Worm (Caenorhabditis elegans) whole organism, young adult: ENCODE data around the gene F14D2.7.

Source experiments
- F33H1.4 ChIP-seq: fragments of 200-800 bp; sonication (Bioruptor generic); IDR thresholded peaks from 2 replicates; pipeline ENCODE4 v1.3.6; 2022; ENCODE audit warnings: missing genetic modification reagents, missing genetic modification characterization, missing compliant biosample characterization
- F57A8.1 ChIP-seq: fragments of 200-800 bp; sonication (Bioruptor generic); optimal IDR thresholded peaks from 2 replicates; lab custom pipeline; 2018; ENCODE audit warnings: mild to moderate bottlenecking, missing genetic modification characterization, moderate library complexity, missing compliant biosample characterization
- Y53F4B.3 ChIP-seq: fragments of 200-800 bp; sonication (Bioruptor generic); IDR thresholded peaks from 2 replicates; pipeline ENCODE4 v1.3.6; 2022; ENCODE audit warnings: missing genetic modification reagents, missing genetic modification characterization, missing compliant biosample characterization
- Y95B8A.8 ChIP-seq: fragments of 200-800 bp; sonication (Bioruptor generic); IDR thresholded peaks from 2 replicates; pipeline ENCODE4 v1.3.6; 2022; ENCODE audit warnings: missing genetic modification reagents, missing genetic modification characterization, missing compliant biosample characterization
- ama-1 ChIP-seq, 3 experiments: fragments of 150-350 bp in 1 of 3; sonication (generic microtip) in 2 of 3; optimal IDR thresholded peaks; 2 replicates each; lab custom pipeline; 2014 to 2018; ENCODE audit warnings: missing biosample characterization in 2 of 3, missing genetic modification characterization in 2 of 3, missing genetic modification reagents in 2 of 3
- him-1 ChIP-seq: sonication (generic microtip); optimal IDR thresholded peaks from 2 replicates; lab custom pipeline; 2016; ENCODE audit warnings: missing genotype, missing genetic modification reagents, missing genetic modification characterization, missing compliant biosample characterization
- lin-26 ChIP-seq: fragments of 200-800 bp; sonication (Bioruptor generic); IDR thresholded peaks from 2 replicates; pipeline ENCODE4 v1.3.6; 2022; ENCODE audit warnings: missing genetic modification reagents, missing genetic modification characterization, missing compliant biosample characterization
- lsy-27 ChIP-seq: sonication (generic microtip); optimal IDR thresholded peaks from 2 replicates; lab custom pipeline; 2017; ENCODE audit warnings: missing genetic modification characterization, mild to moderate bottlenecking, missing compliant biosample characterization, antibody characterized with exemption, missing genotype, borderline replicate concordance; ENCODE audit not compliant: insufficient read depth
- madf-3 ChIP-seq: fragments of 200-800 bp; sonication (Bioruptor generic); IDR thresholded peaks from 2 replicates; pipeline ENCODE4 v1.3.6; 2022; ENCODE audit warnings: missing genetic modification reagents, missing genetic modification characterization, missing compliant biosample characterization
- nfya-1 ChIP-seq: sonication (generic microtip); optimal IDR thresholded peaks from 2 replicates; lab custom pipeline; 2017; ENCODE audit warnings: antibody characterized with exemption, missing compliant biosample characterization, missing genetic modification characterization, borderline replicate concordance; ENCODE audit not compliant: insufficient read depth
- nhr-27 ChIP-seq: fragments of 200-800 bp; sonication (Bioruptor generic); optimal IDR thresholded peaks from 2 replicates; lab custom pipeline; 2018; ENCODE audit warnings: mild to moderate bottlenecking, missing genetic modification characterization, moderate library complexity, missing compliant biosample characterization
- snpc-4 ChIP-seq, 5 experiments: fragments of 150-350 bp in 1 of 5; sonication (generic microtip) in 4 of 5; optimal IDR thresholded peaks; 2 replicates each; lab custom pipeline; 2014 to 2018; ENCODE audit warnings: missing genetic modification characterization in 5 of 5, missing biosample characterization in 3 of 5, antibody characterized with exemption in 2 of 5, mild to moderate bottlenecking in 2 of 5, missing compliant biosample characterization in 2 of 5, missing genotype in 2 of 5, moderate library complexity in 2 of 5, missing genetic modification reagents in 1 of 5
- tlf-1 ChIP-seq: fragments of 200-800 bp; sonication (Bioruptor generic); optimal IDR thresholded peaks from 2 replicates; lab custom pipeline; 2018; ENCODE audit warnings: mild to moderate bottlenecking, missing genetic modification characterization, missing compliant biosample characterization
- unc-62 ChIP-seq: fragments of 150-350 bp; optimal IDR thresholded peaks from 2 replicates; lab custom pipeline; 2014; ENCODE audit warnings: missing biosample characterization, missing genetic modification reagents, missing genetic modification characterization

DNA sequence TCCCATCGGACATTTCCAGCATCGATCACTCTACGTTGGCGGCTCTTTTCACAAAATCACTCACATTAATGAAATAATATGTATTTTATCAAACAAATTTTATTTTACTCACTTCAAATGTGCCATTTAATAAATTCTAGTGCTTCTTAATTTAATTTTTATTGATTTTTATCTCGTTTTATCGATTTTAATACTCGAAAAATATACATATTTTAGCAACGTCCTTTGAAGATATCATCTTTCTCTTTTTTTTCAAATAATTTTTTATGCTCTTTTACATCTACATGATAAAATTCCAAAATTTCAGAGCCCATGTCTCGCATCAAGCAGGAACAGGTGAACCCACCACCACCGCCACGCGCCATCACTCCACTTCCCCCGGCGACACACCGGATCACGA lies 20.4 kb upstream of the F14D2.7 start, which contains the start of the genes lido-14 and bath-27:
- no peak for TF ChIP-seq Y53F4B.3 (GFP tag; lab: Robert Waterston, UW)
- TF ChIP-seq lin-26 (GFP tag; lab: Robert Waterston, UW) = no peak
- no peak for TF ChIP-seq lsy-27 (tag; lab: Kevin White, UChicago)
- TF ChIP-seq nhr-27 (tag; lab: Kevin White, UChicago) = no peak
- no peak for TF ChIP-seq snpc-4 (GFP tag; optimal IDR thresholded peaks at IDR 0.05; lab: Kevin White, UChicago)
- no peak for TF ChIP-seq snpc-4 (tag; optimal IDR thresholded peaks at IDR 0.05; lab: Kevin White, UChicago)
- TF ChIP-seq him-1 (tag; lab: Kevin White, UChicago) = no peak
- no peak for TF ChIP-seq tlf-1 (GFP tag; lab: Kevin White, UChicago)
- no peak for TF ChIP-seq F57A8.1 (GFP tag; lab: Kevin White, UChicago)
- no peak for TF ChIP-seq nfya-1 (tag; lab: Kevin White, UChicago)
- TF ChIP-seq Y95B8A.8 = no peak
- no peak for TF ChIP-seq F33H1.4 (GFP tag; lab: Robert Waterston, UW)
- TF ChIP-seq ama-1 (optimal IDR thresholded peaks at IDR 0.05; lab: Kevin White, UChicago) = no peak
- TF ChIP-seq ama-1 (GFP tag; optimal IDR thresholded peaks at IDR 0.05; lab: Kevin White, UChicago) = no peak
- no peak for TF ChIP-seq unc-62 (GFP tag; lab: Kevin White, UChicago)
- TF ChIP-seq madf-3 (GFP tag; lab: Robert Waterston, UW) = no peak
